Fruit fly (Drosophila melanogaster): ENCODE data around the gene CG17328.

CG17328 gene

DNA sequence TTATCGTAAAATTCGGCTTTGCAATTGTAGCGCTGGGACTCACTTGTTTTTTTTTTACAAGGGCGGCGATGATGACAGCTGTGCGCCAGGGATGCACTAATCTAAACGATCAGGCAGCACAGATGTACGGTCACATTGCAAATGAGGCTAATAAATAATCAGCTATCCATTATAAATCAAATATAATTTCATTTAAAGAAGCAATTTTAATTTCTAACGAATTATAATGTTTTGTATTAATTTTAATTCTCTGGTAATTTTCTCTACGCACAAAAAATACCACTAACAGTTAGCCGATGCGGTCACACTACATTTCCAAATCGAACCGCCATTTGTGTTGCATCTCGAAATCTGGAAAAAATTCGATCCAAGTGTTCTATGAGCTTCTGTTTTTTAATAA lies 10.9 kb downstream of the CG17328 start, which contains the start of the genes cni and fzy (continued):
- TF ChIP-seq CG31441 (GFP tag; IDR thresholded peaks at IDR 0.05) (no peak), Fer3 (tag; optimal IDR thresholded peaks at IDR 0.05) (no peak), CG10431 (GFP tag; optimal IDR thresholded peaks at IDR 0.05) (no peak), CG6175 (GFP tag; IDR thresholded peaks at IDR 0.05) (no peak), ATbp (GFP tag; optimal IDR thresholded peaks at IDR 0.05) (no peak), knrl (GFP tag; IDR thresholded peaks at IDR 0.05; ENCODE audit: partially characterized antibody) (0 out of 3 replicates have a peak, but pooled peaks have one; percentile 37), CG6813 (GFP tag; optimal IDR thresholded peaks at IDR 0.05) (no peak), CG18011 (GFP tag; optimal IDR thresholded peaks at IDR 0.05) (no peak), amos (GFP tag; IDR thresholded peaks at IDR 0.05; ENCODE audit: partially characterized antibody) (0 out of 2 replicates have a peak, but pooled peaks have one; percentile 6), CG5180 (GFP tag; optimal IDR thresholded peaks at IDR 0.05) (no peak), peb (GFP tag; IDR thresholded peaks at IDR 0.05) (no peak), CG12942 (GFP tag; optimal IDR thresholded peaks at IDR 0.05) (no peak), lov (optimal IDR thresholded peaks at IDR 0.05) (no peak), lov (GFP tag; IDR thresholded peaks at IDR 0.05) (no peak), CG7987 (GFP tag; optimal IDR thresholded peaks at IDR 0.05) (no peak), odd (GFP tag; optimal IDR thresholded peaks at IDR 0.05) (no peak), D19B (GFP tag; optimal IDR thresholded peaks at IDR 0.05) (no peak), CG1647 (GFP tag; optimal IDR thresholded peaks at IDR 0.05) (no peak), phol (tag; optimal IDR thresholded peaks at IDR 0.05) (peak; percentile 94), Lhr (GFP tag; optimal IDR thresholded peaks at IDR 0.05) (peak; percentile 59), CG34224 (GFP tag; IDR thresholded peaks at IDR 0.05; ENCODE audit: partially characterized antibody) (no peak), nerfin-2 (GFP tag; IDR thresholded peaks at IDR 0.05; ENCODE audit: partially characterized antibody) (no peak), YL-1 (GFP tag; optimal IDR thresholded peaks at IDR 0.05) (peak; percentile 83), CG10979 (tag; optimal IDR thresholded peaks at IDR 0.05) (no peak), cas (GFP tag; IDR thresholded peaks at IDR 0.05) (no peak), ro (GFP tag; IDR thresholded peaks at IDR 0.05) (no peak), Camta (GFP tag; optimal IDR thresholded peaks at IDR 0.05) (peak; percentile 22), CG11560 (tag; IDR thresholded peaks at IDR 0.05) (no peak), cad (GFP tag; optimal IDR thresholded peaks at IDR 0.05) (no peak), CG6683 (GFP tag; optimal IDR thresholded peaks at IDR 0.05) (no peak), CG4282 (GFP tag; optimal IDR thresholded peaks at IDR 0.05) (no peak), Dad (GFP tag; optimal IDR thresholded peaks at IDR 0.05) (no peak), TFAM (GFP tag; optimal IDR thresholded peaks at IDR 0.05) (no peak), CG10274 (GFP tag; optimal IDR thresholded peaks at IDR 0.05) (no peak), CG10366 (GFP tag; IDR thresholded peaks at IDR 0.05) (no peak), Dp (GFP tag; optimal IDR thresholded peaks at IDR 0.05) (peak; percentile 88), wor (GFP tag; IDR thresholded peaks at IDR 0.05) (no peak), zen2 (GFP tag; IDR thresholded peaks at IDR 0.05; ENCODE audit: partially characterized antibody) (no peak), scrt (GFP tag; optimal IDR thresholded peaks at IDR 0.05) (no peak), gcm (GFP tag; optimal IDR thresholded peaks at IDR 0.05) (no peak), CG3407 (GFP tag; optimal IDR thresholded peaks at IDR 0.05) (no peak), grau (tag; optimal IDR thresholded peaks at IDR 0.05) (peak; percentile 32), salm (tag; optimal IDR thresholded peaks at IDR 0.05) (no peak), ftz-f1 (GFP tag; optimal IDR thresholded peaks at IDR 0.05) (peak; percentile 93), sima (GFP tag; optimal IDR thresholded peaks at IDR 0.05) (no peak), CG2129 (GFP tag; IDR thresholded peaks at IDR 0.05; ENCODE audit: partially characterized antibody) (no peak), CG13296 (GFP tag; optimal IDR thresholded peaks at IDR 0.05) (no peak), Vsx1 (GFP tag; optimal IDR thresholded peaks at IDR 0.05) (peak; percentile 80), tio (GFP tag; optimal IDR thresholded peaks at IDR 0.05) (no peak), E2f1 (GFP tag; IDR thresholded peaks at IDR 0.05) (no peak), CG17568 (GFP tag; optimal IDR thresholded peaks at IDR 0.05) (no peak)

Data from whole organism, embryonic.